Fruit fly (Drosophila melanogaster): ENCODE data around the gene CanA-14F.

The CanA-14F gene

DNA sequence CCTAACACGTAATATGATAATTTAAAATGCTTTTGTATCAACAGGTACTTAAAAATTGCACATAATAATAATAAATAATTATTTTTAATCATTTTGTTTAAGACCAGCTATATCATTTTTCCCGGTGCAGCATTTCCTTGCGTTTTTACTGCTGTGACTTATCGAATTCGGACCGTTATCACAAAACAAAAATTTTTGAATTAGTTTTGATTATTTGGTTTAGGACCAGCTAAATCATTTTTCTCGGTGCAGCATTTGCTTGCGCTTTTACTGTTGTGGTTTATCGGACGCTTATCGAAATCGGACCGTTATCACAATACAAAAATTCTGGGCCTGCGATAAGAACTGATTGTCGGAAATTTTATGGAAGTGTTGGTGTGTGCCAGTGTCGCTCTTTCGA lies 34.4 kb downstream of the CanA-14F start (continued):
- peak; percentile 73 for TF ChIP-seq CG1603 (tag; optimal IDR thresholded peaks at IDR 0.05)
- TF ChIP-seq bowl (GFP tag; IDR thresholded peaks at IDR 0.05): peak; percentile 53; the same call in 1 of the 2 replicates
- TF ChIP-seq CkIIα-i1 (GFP tag; IDR thresholded peaks at IDR 0.05): 0 out of 2 replicates have a peak, but pooled peaks have one; percentile 12
- TF ChIP-seq Nf-YA (GFP tag; IDR thresholded peaks at IDR 0.05): peak; percentile 27; the same call in 1 of the 2 replicates
- no peak for TF ChIP-seq tna (GFP tag; IDR thresholded peaks at IDR 0.05; ENCODE audit: partially characterized antibody)
- TF ChIP-seq Opbp (GFP tag; IDR thresholded peaks at IDR 0.05; ENCODE audit: partially characterized antibody): no peak
- TF ChIP-seq Hmx (GFP tag; optimal IDR thresholded peaks at IDR 0.05): no peak
- peak; percentile 91 for TF ChIP-seq sens (GFP tag)
- peak; percentile 43 for TF ChIP-seq Mes4 (GFP tag; optimal IDR thresholded peaks at IDR 0.05)
- peak; percentile 70 for TF ChIP-seq Abd-B (GFP tag; optimal IDR thresholded peaks at IDR 0.05)
- no peak for TF ChIP-seq CG9215 (GFP tag; IDR thresholded peaks at IDR 0.05)
- peak in 1 of 2 experiments; percentile 79 for TF ChIP-seq Eip74EF (GFP tag; optimal IDR thresholded peaks at IDR 0.05)
- 0 out of 3 replicates have a peak, but pooled peaks have one; percentile 36 for TF ChIP-seq H15 (GFP tag; IDR thresholded peaks at IDR 0.05)
- TF ChIP-seq ERR (GFP tag; optimal IDR thresholded peaks at IDR 0.05): no peak
- no peak for TF ChIP-seq fd64A (GFP tag; optimal IDR thresholded peaks at IDR 0.05)
- TF ChIP-seq jumu (GFP tag; optimal IDR thresholded peaks at IDR 0.05): no peak
- no peak for TF ChIP-seq inv (GFP tag; IDR thresholded peaks at IDR 0.05; ENCODE audit: partially characterized antibody)
- peak; percentile 32; the same call in 1 of the 3 replicates for TF ChIP-seq croc (GFP tag; conservative IDR thresholded peaks at IDR 0.05)
- peak; percentile 11 for TF ChIP-seq Fer2 (tag; optimal IDR thresholded peaks at IDR 0.05)
- peak; percentile 69 for TF ChIP-seq kah (GFP tag; optimal IDR thresholded peaks at IDR 0.05)
- peak; percentile 81 for TF ChIP-seq Xbp1 (GFP tag; optimal IDR thresholded peaks at IDR 0.05)
- TF ChIP-seq CG16863 (GFP tag; optimal IDR thresholded peaks at IDR 0.05): peak; percentile 40
- TF ChIP-seq CTCF (GFP tag; optimal IDR thresholded peaks at IDR 0.05): peak; percentile 47
- peak; percentile 86 for TF ChIP-seq CG2712 (tag; optimal IDR thresholded peaks at IDR 0.05)
- TF ChIP-seq Ada2b (GFP tag; IDR thresholded peaks at IDR 0.05): peak; percentile 66
- peak; percentile 87 for TF ChIP-seq Xrp1 (GFP tag; IDR thresholded peaks at IDR 0.05)
- peak; percentile 87 for TF ChIP-seq CG12391 (tag; optimal IDR thresholded peaks at IDR 0.05)
- peak; percentile 73 for TF ChIP-seq lbe (GFP tag; optimal IDR thresholded peaks at IDR 0.05)
- no peak for TF ChIP-seq CG42726 (GFP tag; IDR thresholded peaks at IDR 0.05; ENCODE audit: partially characterized antibody)
- no peak for TF ChIP-seq CG11093 (GFP tag; IDR thresholded peaks at IDR 0.05)
- no peak for TF ChIP-seq CG6791 (GFP tag; IDR thresholded peaks at IDR 0.05; ENCODE audit: partially characterized antibody)
- TF ChIP-seq her (GFP tag; optimal IDR thresholded peaks at IDR 0.05): peak; percentile 58
- TF ChIP-seq Sox102F (GFP tag; optimal IDR thresholded peaks at IDR 0.05): peak; percentile 87
- TF ChIP-seq unc-4 (GFP tag; IDR thresholded peaks at IDR 0.05; ENCODE audit: partially characterized antibody): no peak
- peak; percentile 69; the same call in 1 of the 2 replicates for TF ChIP-seq sim (GFP tag; IDR thresholded peaks at IDR 0.05)
- peak; percentile 55 for TF ChIP-seq CG1792 (GFP tag; optimal IDR thresholded peaks at IDR 0.05)
- peak; percentile 51 for TF ChIP-seq CG2116 (GFP tag; optimal IDR thresholded peaks at IDR 0.05)
- no peak for TF ChIP-seq Sry-β (GFP tag; optimal IDR thresholded peaks at IDR 0.05)
- no peak for TF ChIP-seq psq (GFP tag; optimal IDR thresholded peaks at IDR 0.05)
- TF ChIP-seq gce (GFP tag; IDR thresholded peaks at IDR 0.05): no peak; the same call in 2 of the 3 replicates
- no peak for TF ChIP-seq CG14667 (GFP tag; IDR thresholded peaks at IDR 0.05)
- peak; percentile 69 for TF ChIP-seq scrt (GFP tag; optimal IDR thresholded peaks at IDR 0.05)
- TF ChIP-seq so (GFP tag; IDR thresholded peaks at IDR 0.05): no peak
- peak; percentile 78 for TF ChIP-seq Ssrp (tag; optimal IDR thresholded peaks at IDR 0.05)
- no peak for TF ChIP-seq crol (GFP tag; IDR thresholded peaks at IDR 0.05)
- peak; percentile 80 for TF ChIP-seq lilli (GFP tag; optimal IDR thresholded peaks at IDR 0.05)
- no peak for TF ChIP-seq CG14965 (GFP tag; optimal IDR thresholded peaks at IDR 0.05; ENCODE audit: borderline replicate concordance)
- TF ChIP-seq Asciz (GFP tag; optimal IDR thresholded peaks at IDR 0.05): peak; percentile 81
- TF ChIP-seq CG33557 (GFP tag; optimal IDR thresholded peaks at IDR 0.05): no peak
- TF ChIP-seq CG11696 (GFP tag; IDR thresholded peaks at IDR 0.05): peak; percentile 65; the same call in 1 of the 2 replicates
- 0 out of 2 replicates have a peak, but pooled peaks have one; percentile 40 for TF ChIP-seq Awh (GFP tag; IDR thresholded peaks at IDR 0.05)
